Fruit fly (Drosophila melanogaster): Measurements from ENCODE around the gene Tspo.

Tspo gene

DNA sequence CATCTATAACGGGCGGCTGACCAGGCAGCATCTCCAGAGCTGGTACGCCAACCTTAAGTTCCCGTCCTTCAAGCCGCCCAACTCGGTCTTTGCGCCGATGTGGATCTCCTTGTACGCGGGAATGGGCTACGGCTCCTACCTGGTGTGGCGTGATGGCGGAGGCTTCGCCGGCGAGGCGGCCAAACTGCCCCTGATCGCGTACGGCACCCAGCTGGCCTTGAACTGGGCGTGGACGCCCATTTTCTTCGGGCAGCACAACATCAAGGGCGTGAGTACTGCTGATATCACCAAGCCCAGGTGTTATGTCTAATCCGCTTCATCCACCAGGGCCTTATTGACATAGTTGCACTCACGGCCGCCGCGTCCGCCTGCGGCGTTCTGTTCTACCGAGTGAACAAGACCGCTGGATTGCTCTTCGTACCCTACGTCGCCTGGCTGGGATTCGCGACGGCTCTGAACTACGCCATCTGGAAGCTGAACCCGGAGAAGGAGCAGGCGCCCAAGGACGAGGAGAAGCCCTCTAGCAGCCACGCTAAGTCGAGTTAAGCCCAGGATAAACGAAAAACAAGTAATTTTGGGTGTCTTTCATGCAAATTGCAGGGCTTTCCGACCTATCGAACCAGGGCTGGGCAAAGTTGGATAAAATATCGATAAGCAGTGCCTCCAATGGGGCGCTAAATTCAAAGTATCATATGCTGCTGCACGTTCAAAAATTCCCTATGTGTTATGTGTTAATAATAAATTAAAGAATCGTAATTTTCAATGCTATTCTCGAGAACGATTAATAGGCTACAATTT lies 557 bp downstream of the Tspo start, which contains the start of gene rempA (continued):
- TF ChIP-seq lilli (GFP tag; optimal IDR thresholded peaks at IDR 0.05): no peak
- TF ChIP-seq Mad (GFP tag; optimal IDR thresholded peaks at IDR 0.05): no peak
- no peak for TF ChIP-seq CG14050 (GFP tag; IDR thresholded peaks at IDR 0.05)
- no peak for TF ChIP-seq CG7372 (GFP tag; IDR thresholded peaks at IDR 0.05)
- no peak for TF ChIP-seq mld (GFP tag; IDR thresholded peaks at IDR 0.05; ENCODE audit: partially characterized antibody)
- TF ChIP-seq org-1 (GFP tag; optimal IDR thresholded peaks at IDR 0.05): no peak
- no peak for TF ChIP-seq CG11723 (GFP tag; optimal IDR thresholded peaks at IDR 0.05)
- no peak for TF ChIP-seq pnt (GFP tag; optimal IDR thresholded peaks at IDR 0.05)
- TF ChIP-seq CG17186 (GFP tag; optimal IDR thresholded peaks at IDR 0.05): no peak
- TF ChIP-seq pan (optimal IDR thresholded peaks at IDR 0.05): no peak
- no peak for TF ChIP-seq pan (GFP tag; optimal IDR thresholded peaks at IDR 0.05 in 1 of 2, IDR thresholded peaks at IDR 0.05 in 1 of 2)
- TF ChIP-seq CG8359 (GFP tag; optimal IDR thresholded peaks at IDR 0.05; ENCODE audit: borderline replicate concordance): no peak
- TF ChIP-seq ara (GFP tag; IDR thresholded peaks at IDR 0.05): no peak
- TF ChIP-seq ato (GFP tag; IDR thresholded peaks at IDR 0.05; ENCODE audit: partially characterized antibody): peak; percentile 49
- no peak for TF ChIP-seq ewg (GFP tag; optimal IDR thresholded peaks at IDR 0.05)
- TF ChIP-seq lov (optimal IDR thresholded peaks at IDR 0.05): no peak
- TF ChIP-seq lov (GFP tag; IDR thresholded peaks at IDR 0.05): no peak
- no peak for TF ChIP-seq CG5180 (GFP tag; optimal IDR thresholded peaks at IDR 0.05)
- TF ChIP-seq H2.0 (GFP tag; IDR thresholded peaks at IDR 0.05): no peak
- TF ChIP-seq knrl (GFP tag; IDR thresholded peaks at IDR 0.05; ENCODE audit: partially characterized antibody): peak; percentile 58; the same call in 2 of the 3 replicates
- TF ChIP-seq CG7987 (GFP tag; optimal IDR thresholded peaks at IDR 0.05): no peak
- no peak for TF ChIP-seq hkb (optimal IDR thresholded peaks at IDR 0.05)
- TF ChIP-seq hkb (GFP tag; IDR thresholded peaks at IDR 0.05): 0 out of 2 replicates have a peak, but pooled peaks have one; percentile 9
- no peak for TF ChIP-seq Optix (GFP tag; IDR thresholded peaks at IDR 0.05)
- TF ChIP-seq cato (GFP tag; optimal IDR thresholded peaks at IDR 0.05; ENCODE audit: borderline replicate concordance): no peak
- TF ChIP-seq CG1603 (tag; optimal IDR thresholded peaks at IDR 0.05): peak; percentile 20
- TF ChIP-seq CG3407 (GFP tag; optimal IDR thresholded peaks at IDR 0.05): no peak
- no peak for TF ChIP-seq Pdp1 (GFP tag; optimal IDR thresholded peaks at IDR 0.05)
- TF ChIP-seq CG34224 (GFP tag; IDR thresholded peaks at IDR 0.05; ENCODE audit: partially characterized antibody): peak; percentile 57; the same call in 2 of the 3 replicates
- no peak for TF ChIP-seq cad (GFP tag; optimal IDR thresholded peaks at IDR 0.05)
- TF ChIP-seq CG7745 (tag; optimal IDR thresholded peaks at IDR 0.05): no peak
- no peak for TF ChIP-seq cas (GFP tag; IDR thresholded peaks at IDR 0.05)
- TF ChIP-seq pho (GFP tag; optimal IDR thresholded peaks at IDR 0.05): no peak
- TF ChIP-seq Hr51 (GFP tag; optimal IDR thresholded peaks at IDR 0.05): no peak
- no peak for TF ChIP-seq CG16815 (GFP tag; optimal IDR thresholded peaks at IDR 0.05)
- no peak for TF ChIP-seq slbo (GFP tag; IDR thresholded peaks at IDR 0.05)
- no peak for TF ChIP-seq Lpt (GFP tag; optimal IDR thresholded peaks at IDR 0.05)
- TF ChIP-seq en (GFP tag; optimal IDR thresholded peaks at IDR 0.05): no peak
- no peak for TF ChIP-seq Camta (GFP tag; optimal IDR thresholded peaks at IDR 0.05)
- no peak for TF ChIP-seq CG2889 (GFP tag; IDR thresholded peaks at IDR 0.05)
- TF ChIP-seq ems (GFP tag; optimal IDR thresholded peaks at IDR 0.05): no peak
- no peak for TF ChIP-seq CG32532 (GFP tag; IDR thresholded peaks at IDR 0.05)
- peak; percentile 80 for TF ChIP-seq Dref (GFP tag; IDR thresholded peaks at IDR 0.05)
- TF ChIP-seq vnd (GFP tag; IDR thresholded peaks at IDR 0.05; ENCODE audit: partially characterized antibody): peak; percentile 37; the same call in 1 of the 3 replicates
- no peak for TF ChIP-seq CG7839 (tag; optimal IDR thresholded peaks at IDR 0.05)
- peak; percentile 94 for TF ChIP-seq E2f2 (GFP tag; IDR thresholded peaks at IDR 0.05)
- no peak for TF ChIP-seq sim (GFP tag; IDR thresholded peaks at IDR 0.05)
- TF ChIP-seq Sin3A (optimal IDR thresholded peaks at IDR 0.05): peak; percentile 30
- TF ChIP-seq CG4360 (GFP tag; IDR thresholded peaks at IDR 0.05): no peak
- TF ChIP-seq Dfd (GFP tag; optimal IDR thresholded peaks at IDR 0.05): no peak
